Worm (Caenorhabditis elegans) whole organism, L4/young adult: ENCODE results near the gene R11D1.2.

ENCODE experiments used
- dao-5 ChIP-seq: sonication (generic microtip); optimal IDR thresholded peaks from 2 replicates; lab custom pipeline; 2016; ENCODE audit warnings: missing genotype, missing genetic modification characterization, moderate library complexity, missing compliant biosample characterization
- him-1 ChIP-seq: sonication (generic microtip); optimal IDR thresholded peaks from 2 replicates; lab custom pipeline; 2016; ENCODE audit warnings: missing genotype, missing genetic modification reagents, missing genetic modification characterization, missing compliant biosample characterization

- no peak for TF ChIP-seq him-1 (tag; lab: Kevin White, UChicago)
- no peak for TF ChIP-seq dao-5
Observed at ce11 chrV:12701613-12702012, 6.8 kb upstream of the R11D1.2 start.
